Worm (Caenorhabditis elegans): ENCODE results near the gene lin-31.

lin-31 gene

ce11 chrII:3957455-3958212 is 24.7 kb upstream of the lin-31 start:
- TF ChIP-seq W03F9.2 (tag; optimal IDR thresholded peaks at IDR 0.05): no peak
- TF ChIP-seq dao-5 (tag; optimal IDR thresholded peaks at IDR 0.05): no peak
- no peak for TF ChIP-seq him-1 (tag; optimal IDR thresholded peaks at IDR 0.05)

DNA sequence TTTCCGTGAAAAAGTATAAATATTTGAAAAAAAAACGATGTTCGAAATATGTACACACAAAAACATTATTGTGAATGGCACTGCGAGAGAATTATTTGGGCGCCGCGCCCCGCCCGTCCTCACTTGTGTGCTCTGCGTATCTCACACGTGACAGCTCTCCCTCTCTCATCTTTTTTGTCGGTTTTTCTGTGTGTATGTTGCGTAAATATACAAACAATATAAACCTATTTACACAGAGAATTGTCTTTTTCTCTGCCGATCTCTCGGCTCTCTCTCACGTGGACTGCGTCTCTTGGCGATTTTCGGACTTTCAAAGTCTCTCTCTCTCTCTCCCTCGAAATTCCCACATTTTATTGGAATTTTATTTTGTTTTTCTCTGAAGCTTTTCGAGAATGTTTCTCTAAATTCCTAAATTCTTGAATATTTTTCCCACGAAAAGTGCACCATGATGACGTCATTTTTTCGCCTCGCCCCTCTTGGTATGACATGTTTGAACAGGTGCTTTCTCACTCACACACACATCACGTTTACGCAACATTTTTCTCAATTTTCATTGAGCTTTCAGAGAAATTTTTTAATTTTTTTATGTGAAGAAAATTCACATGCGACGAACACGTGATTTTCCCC is 23.6 kb upstream of the lin-31 start:
- TF ChIP-seq W03F9.2 (tag; optimal IDR thresholded peaks at IDR 0.05) (peak; percentile 35), him-1 (tag; optimal IDR thresholded peaks at IDR 0.05) (no peak), dao-5 (tag; optimal IDR thresholded peaks at IDR 0.05) (no peak)

ce11 chrII:3959432-3960102 is 22.8 kb upstream of the lin-31 start:
- TF ChIP-seq him-1 (tag; optimal IDR thresholded peaks at IDR 0.05): no peak
- no peak for TF ChIP-seq dao-5 (tag; optimal IDR thresholded peaks at IDR 0.05)
- no peak for TF ChIP-seq W03F9.2 (tag; optimal IDR thresholded peaks at IDR 0.05)

ce11 chrII:3960276-3960675 is 22.1 kb upstream of the lin-31 start:
- no peak for TF ChIP-seq him-1 (tag; optimal IDR thresholded peaks at IDR 0.05)
- no peak for TF ChIP-seq W03F9.2 (tag; optimal IDR thresholded peaks at IDR 0.05)
- no peak for TF ChIP-seq dao-5 (tag; optimal IDR thresholded peaks at IDR 0.05)

DNA sequence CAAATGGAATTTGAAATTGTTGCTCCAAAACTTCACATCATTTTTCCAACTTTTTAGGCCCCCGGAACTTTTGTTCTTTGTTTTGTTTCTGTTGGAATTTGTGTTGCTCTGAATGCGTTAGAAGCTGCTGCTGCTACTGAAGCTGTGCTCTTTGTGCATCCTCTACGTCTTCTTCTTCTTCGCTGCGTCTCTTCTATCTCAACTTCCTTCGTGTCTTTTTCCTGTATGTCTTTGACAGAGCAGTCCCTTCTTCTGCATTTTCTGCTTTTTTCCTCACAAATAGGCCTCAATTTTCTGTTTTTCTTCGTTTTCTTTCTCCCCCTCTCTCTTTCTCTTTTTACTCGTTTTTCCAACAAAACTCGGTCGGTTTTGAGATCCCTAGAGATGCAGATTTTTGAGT is 21.1 kb upstream of the lin-31 start:
- TF ChIP-seq W03F9.2 (tag; optimal IDR thresholded peaks at IDR 0.05): no peak
- no peak for TF ChIP-seq him-1 (tag; optimal IDR thresholded peaks at IDR 0.05)
- no peak for TF ChIP-seq dao-5 (tag; optimal IDR thresholded peaks at IDR 0.05)

DNA sequence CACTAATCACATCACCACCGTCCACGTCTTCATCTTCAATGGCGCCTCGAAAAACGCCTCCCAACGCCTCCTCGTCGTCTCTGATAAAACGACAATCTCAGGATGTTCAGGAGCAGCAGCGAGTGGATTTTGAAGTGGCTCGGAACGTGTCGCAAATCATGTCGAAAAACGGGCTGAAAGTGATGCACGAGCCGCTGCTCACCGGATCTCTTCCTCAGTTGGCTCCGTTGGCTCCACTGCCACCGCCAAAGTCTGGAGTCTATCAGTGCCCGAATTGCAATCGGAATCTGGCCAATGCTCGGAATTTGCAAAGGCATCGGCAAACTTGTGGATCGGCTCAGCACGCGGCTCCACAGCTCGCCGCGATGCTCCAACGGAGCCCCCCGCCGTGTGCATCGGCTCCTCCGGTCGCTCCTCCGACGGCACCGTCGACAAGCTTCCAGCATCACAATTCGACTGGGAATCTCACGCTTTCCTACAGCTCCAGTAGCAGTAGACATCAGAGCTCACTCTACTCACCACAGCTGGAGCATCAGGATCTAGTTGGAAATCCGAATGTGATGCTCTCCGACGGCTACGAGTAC is 18.0 kb upstream of the lin-31 start:
- TF ChIP-seq him-1 (tag; optimal IDR thresholded peaks at IDR 0.05) (no peak), W03F9.2 (tag; optimal IDR thresholded peaks at IDR 0.05) (no peak), dao-5 (tag; optimal IDR thresholded peaks at IDR 0.05) (no peak)

DNA sequence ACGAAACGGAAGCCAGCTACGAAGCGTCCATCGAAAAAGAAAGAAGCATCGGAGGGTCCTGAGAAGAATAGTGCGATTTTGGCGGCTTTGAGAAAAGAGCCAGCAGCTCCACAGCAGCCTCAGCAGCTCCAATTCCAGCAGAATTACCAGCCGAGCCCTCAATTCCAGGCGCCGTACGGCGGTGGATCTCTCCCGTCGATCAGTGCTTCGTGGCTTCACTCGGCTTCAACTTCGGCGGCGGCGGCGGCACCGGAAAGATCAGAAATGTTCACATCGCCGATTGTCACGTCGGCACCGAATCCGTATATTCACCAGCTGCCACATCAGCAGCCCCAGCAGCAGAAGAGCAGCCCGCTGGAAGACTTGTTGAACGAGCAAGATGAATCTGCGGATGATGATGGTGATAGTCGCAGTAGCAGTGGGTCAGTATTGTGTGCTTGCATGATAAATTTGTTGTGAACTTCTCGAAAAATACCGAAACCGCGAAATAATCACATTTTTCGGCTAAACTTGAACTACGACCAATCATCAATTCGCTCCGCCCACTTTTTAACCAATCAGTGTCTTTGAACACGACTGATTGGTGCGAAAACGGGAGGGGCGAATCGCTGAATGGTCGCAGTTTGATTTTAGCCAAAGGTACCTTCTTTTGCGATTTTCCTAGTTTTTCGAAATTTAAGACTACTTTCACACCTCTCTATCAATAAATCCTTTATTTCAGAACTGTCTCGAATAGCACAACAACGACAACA is 16.5 kb upstream of the lin-31 start:
- no peak for TF ChIP-seq dao-5 (tag; optimal IDR thresholded peaks at IDR 0.05)
- TF ChIP-seq him-1 (tag; optimal IDR thresholded peaks at IDR 0.05): no peak
- no peak for TF ChIP-seq W03F9.2 (tag; optimal IDR thresholded peaks at IDR 0.05)

ce11 chrII:3967061-3967460 is 15.3 kb upstream of the lin-31 start:
- no peak for TF ChIP-seq him-1 (tag; optimal IDR thresholded peaks at IDR 0.05)
- TF ChIP-seq dao-5 (tag; optimal IDR thresholded peaks at IDR 0.05): no peak
- no peak for TF ChIP-seq W03F9.2 (tag; optimal IDR thresholded peaks at IDR 0.05)

- no peak for TF ChIP-seq dao-5 (tag; optimal IDR thresholded peaks at IDR 0.05)
- no peak for TF ChIP-seq him-1 (tag; optimal IDR thresholded peaks at IDR 0.05)
- no peak for TF ChIP-seq W03F9.2 (tag; optimal IDR thresholded peaks at IDR 0.05)
Observed at ce11 chrII:3968070-3968469, 14.3 kb upstream of the lin-31 start.

DNA sequence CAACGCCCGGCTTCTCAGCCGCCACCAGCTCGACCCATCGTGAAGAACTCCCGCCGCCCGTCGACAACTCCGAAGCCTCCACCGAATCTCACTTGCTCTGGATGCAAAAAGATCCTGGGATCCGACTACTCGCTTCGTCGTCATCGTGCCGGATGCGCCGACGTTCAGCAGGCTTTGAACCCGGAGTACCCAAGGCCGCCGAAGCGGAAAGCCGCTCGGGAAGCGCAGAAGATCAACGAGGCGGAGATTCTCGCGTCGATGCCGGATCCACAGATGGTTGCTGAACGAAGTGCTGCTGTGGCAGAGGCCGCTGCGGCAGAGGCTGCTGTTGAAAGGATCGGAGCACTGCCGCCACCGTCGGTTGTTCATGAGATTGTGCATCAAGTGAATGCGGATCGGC is 13.5 kb upstream of the lin-31 start:
- TF ChIP-seq W03F9.2 (tag; optimal IDR thresholded peaks at IDR 0.05) (no peak), dao-5 (tag; optimal IDR thresholded peaks at IDR 0.05) (no peak), him-1 (tag; optimal IDR thresholded peaks at IDR 0.05) (no peak)

ce11 chrII:3972153-3972552 is 10.2 kb upstream of the lin-31 start, which contains the start of gene K10G6.9:
Gene K10G6.9, plus strand, starts transcription at chrII:3972262.
- TF ChIP-seq W03F9.2 (tag; optimal IDR thresholded peaks at IDR 0.05) (no peak), dao-5 (tag; optimal IDR thresholded peaks at IDR 0.05) (no peak), him-1 (tag; optimal IDR thresholded peaks at IDR 0.05) (no peak)

DNA sequence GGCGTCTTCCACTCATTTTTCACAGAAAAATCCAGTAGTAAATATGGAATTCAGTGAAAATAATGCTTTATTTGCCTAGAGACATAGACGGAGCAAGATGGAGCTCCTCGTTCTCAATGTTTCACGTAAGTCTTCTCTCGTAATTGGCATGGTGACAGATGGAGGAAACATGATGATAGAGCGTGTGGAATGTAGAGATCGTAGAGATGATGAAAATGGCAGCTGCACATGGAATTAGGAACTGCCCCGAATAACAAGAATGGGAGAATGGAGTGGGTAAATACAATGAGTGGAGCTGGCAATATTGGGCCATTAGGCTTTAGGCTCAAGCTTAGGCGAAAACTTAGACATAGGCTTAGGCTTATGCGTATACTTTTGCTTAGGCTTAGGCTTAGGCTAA is 7.4 kb upstream of the lin-31 start, which contains the start of gene cank-26:
Gene cank-26 (minus strand): TSS at position 113 of the 400 bp plus-strand sequence.
- TF ChIP-seq W03F9.2 (tag; optimal IDR thresholded peaks at IDR 0.05): no peak
- no peak for TF ChIP-seq him-1 (tag; optimal IDR thresholded peaks at IDR 0.05)
- no peak for TF ChIP-seq dao-5 (tag; optimal IDR thresholded peaks at IDR 0.05)

DNA sequence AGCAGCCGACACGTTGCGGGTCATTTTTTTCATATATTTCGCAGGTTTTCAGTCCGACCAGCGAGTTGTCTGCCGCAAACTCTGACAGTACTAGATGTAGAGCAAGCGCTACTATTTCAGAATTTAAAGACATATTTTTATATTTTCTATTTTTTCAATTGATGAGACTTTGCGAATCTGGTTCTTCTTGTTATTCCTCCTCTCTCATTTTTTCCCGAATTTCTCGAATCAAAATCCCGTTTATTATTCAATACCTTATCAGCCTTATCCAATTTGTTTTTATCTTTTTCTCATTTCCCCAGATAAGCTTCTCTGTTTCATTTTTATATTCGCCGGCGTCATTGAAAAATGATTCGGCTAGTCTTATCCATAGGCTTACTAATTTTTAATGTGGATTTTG is 6.4 kb upstream of the lin-31 start, which contains the start of gene dos-2:
Gene dos-2 (plus strand): TSS at position 301 of the 400 bp plus-strand sequence.
- TF ChIP-seq dao-5 (tag; optimal IDR thresholded peaks at IDR 0.05) (no peak), him-1 (tag; optimal IDR thresholded peaks at IDR 0.05) (no peak), W03F9.2 (tag; optimal IDR thresholded peaks at IDR 0.05) (no peak)

Measured in whole organism, L4/young adult.